Worm (Caenorhabditis elegans) whole organism, L1 larva: Measurements from ENCODE around the gene srb-11.

Source experiments
- C34B4.2 ChIP-seq: sonication (generic microtip); optimal IDR thresholded peaks from 2 replicates; lab custom pipeline; 2017; ENCODE audit warnings: mild to moderate bottlenecking, missing genetic modification characterization, missing compliant biosample characterization
- blmp-1 ChIP-seq: fragments of 150-350 bp; optimal IDR thresholded peaks from 2 replicates; lab custom pipeline; 2014; ENCODE audit warnings: missing biosample characterization, missing genetic modification characterization
- ceh-8 ChIP-seq: fragments of 200-800 bp; sonication (Bioruptor generic); optimal IDR thresholded peaks from 2 replicates; lab custom pipeline; 2018; ENCODE audit warnings: mild to moderate bottlenecking, missing genetic modification characterization, moderate library complexity, missing compliant biosample characterization
- ceh-82 ChIP-seq, 3 experiments: fragments of 150-350 bp in 1 of 3; sonication (generic microtip) in 2 of 3; optimal IDR thresholded peaks; 2 replicates each; lab custom pipeline; 2014 to 2017; ENCODE audit warnings: missing biosample characterization in 3 of 3, missing genetic modification characterization in 3 of 3
- ceh-88 ChIP-seq: fragments of 200-800 bp; sonication (Bioruptor generic); IDR thresholded peaks from 2 replicates; pipeline ENCODE4 v1.3.6; 2022; ENCODE audit warnings: missing genetic modification characterization, missing compliant biosample characterization
- ces-1 ChIP-seq: fragments of 150-350 bp; optimal IDR thresholded peaks from 2 replicates; lab custom pipeline; 2014; ENCODE audit warnings: missing biosample characterization, missing genetic modification reagents, missing genetic modification characterization
- dpl-1 ChIP-seq, 3 experiments: fragments of 150-350 bp in 2 of 3; sonication (generic microtip) in 1 of 3; optimal IDR thresholded peaks; 2 replicates each; lab custom pipeline; 2014 to 2017; ENCODE audit warnings: missing biosample characterization in 3 of 3, missing genetic modification characterization in 3 of 3, missing genetic modification reagents in 3 of 3
- efl-1 ChIP-seq, 4 experiments: fragments of 150-350 bp; optimal IDR thresholded peaks in 3 of 4; peaks in 1 of 4; 1 replicate in 1 of 4; 2 replicates in 3 of 4; lab custom pipeline; 2014; ENCODE audit warnings: missing biosample characterization in 2 of 4, missing genetic modification characterization in 2 of 4, missing genetic modification reagents in 2 of 4
- egl-13 ChIP-seq: sonication (generic microtip); optimal IDR thresholded peaks from 2 replicates; lab custom pipeline; 2016; ENCODE audit warnings: missing genotype, missing genetic modification reagents, missing genetic modification characterization, missing compliant biosample characterization
- elt-2 ChIP-seq: sonication (generic microtip); optimal IDR thresholded peaks from 2 replicates; lab custom pipeline; 2016; ENCODE audit warnings: missing genetic modification characterization, mild to moderate bottlenecking, inconsistent platforms, missing compliant biosample characterization, missing genetic modification reagents
- elt-3 ChIP-seq, 6 experiments: fragments of 150-350 bp in 1 of 6; sonication (generic microtip); optimal IDR thresholded peaks; 2 replicates each; lab custom pipeline; 2017 to 2018; ENCODE audit warnings: missing biosample characterization in 6 of 6, missing genetic modification characterization in 6 of 6, inconsistent platforms in 1 of 6
- fkh-10 ChIP-seq: sonication (generic microtip); optimal IDR thresholded peaks from 2 replicates; lab custom pipeline; 2017; ENCODE audit warnings: missing biosample characterization, missing genetic modification reagents, missing genetic modification characterization
- fkh-4 ChIP-seq: sonication (generic microtip); optimal IDR thresholded peaks from 2 replicates; lab custom pipeline; 2016; ENCODE audit warnings: missing compliant biosample characterization, missing genetic modification characterization, borderline replicate concordance
- grh-1 ChIP-seq: fragments of 200-800 bp; sonication (Bioruptor generic); IDR thresholded peaks from 2 replicates; pipeline ENCODE4 v1.3.6; 2022; ENCODE audit warnings: missing genetic modification reagents, missing genetic modification characterization, missing compliant biosample characterization
- hlh-4 ChIP-seq: sonication (generic microtip); optimal IDR thresholded peaks from 2 replicates; lab custom pipeline; 2016; ENCODE audit warnings: mild to moderate bottlenecking, missing genetic modification characterization, missing compliant biosample characterization
- irx-1 ChIP-seq: sonication (generic microtip); optimal IDR thresholded peaks from 2 replicates; lab custom pipeline; 2016; ENCODE audit warnings: missing genetic modification characterization, missing compliant biosample characterization
- isw-1 ChIP-seq: fragments of 200-800 bp; sonication (Bioruptor generic); IDR thresholded peaks from 2 replicates; pipeline ENCODE4 v1.3.6; 2022; ENCODE audit warnings: missing genetic modification characterization, missing compliant biosample characterization
- jun-1 ChIP-seq: fragments of 150-350 bp; optimal IDR thresholded peaks from 2 replicates; lab custom pipeline; 2014; ENCODE audit warnings: missing biosample characterization, missing genetic modification reagents, missing genetic modification characterization
- lin-14 ChIP-seq: fragments of 200-800 bp; sonication (Bioruptor generic); optimal IDR thresholded peaks from 2 replicates; lab custom pipeline; 2018; ENCODE audit warnings: mild to moderate bottlenecking, missing genetic modification characterization, moderate library complexity, missing compliant biosample characterization
- lin-15B ChIP-seq: fragments of 150-350 bp; sonication (generic microtip); optimal IDR thresholded peaks from 3 replicates; lab custom pipeline; 2014; ENCODE audit warnings: missing biosample characterization, missing genetic modification characterization
- lin-35 ChIP-seq, 2 experiments: fragments of 150-350 bp; optimal IDR thresholded peaks; 2 replicates each; lab custom pipeline; 2014; ENCODE audit warnings: missing biosample characterization in 2 of 2, missing genetic modification characterization in 2 of 2, missing genetic modification reagents in 2 of 2
- lin-39 ChIP-seq: fragments of 150-350 bp; optimal IDR thresholded peaks from 2 replicates; lab custom pipeline; 2014; ENCODE audit warnings: missing biosample characterization, missing genetic modification reagents, missing genetic modification characterization
- lir-3 ChIP-seq: sonication (generic microtip); optimal IDR thresholded peaks from 2 replicates; lab custom pipeline; 2016; ENCODE audit warnings: mild to moderate bottlenecking, missing genetic modification characterization, moderate library complexity, missing compliant biosample characterization; ENCODE audit not compliant: poor library complexity
- lsy-2 ChIP-seq, 2 experiments: fragments of 150-350 bp; optimal IDR thresholded peaks; 2 replicates each; lab custom pipeline; 2014; ENCODE audit warnings: missing biosample characterization in 2 of 2, missing genetic modification characterization in 2 of 2
- mdl-1 ChIP-seq, 2 experiments: fragments of 150-350 bp; optimal IDR thresholded peaks; 2 replicates each; lab custom pipeline; 2014 to 2017; ENCODE audit warnings: missing biosample characterization in 2 of 2, missing genetic modification characterization in 2 of 2, inconsistent platforms in 1 of 2
- mef-2 ChIP-seq: fragments of 150-350 bp; optimal IDR thresholded peaks from 2 replicates; lab custom pipeline; 2014; ENCODE audit warnings: missing biosample characterization, missing genetic modification characterization
- nhr-11 ChIP-seq: fragments of 150-350 bp; optimal IDR thresholded peaks from 2 replicates; lab custom pipeline; 2014; ENCODE audit warnings: missing biosample characterization, missing genetic modification characterization
- nhr-12 ChIP-seq: sonication (generic microtip); optimal IDR thresholded peaks from 2 replicates; lab custom pipeline; 2017; ENCODE audit warnings: missing biosample characterization, missing genetic modification characterization
- nhr-19 ChIP-seq: fragments of 200-800 bp; sonication (Bioruptor generic); conservative IDR thresholded peaks from 2 replicates; pipeline ENCODE4 v1.3.6; 2022; ENCODE audit warnings: missing genetic modification characterization, missing compliant biosample characterization
- nhr-20 ChIP-seq: sonication (generic microtip); optimal IDR thresholded peaks from 2 replicates; lab custom pipeline; 2016; ENCODE audit warnings: mild to moderate bottlenecking, missing genetic modification characterization, missing compliant biosample characterization
- nhr-28 ChIP-seq: fragments of 150-350 bp; optimal IDR thresholded peaks from 2 replicates; lab custom pipeline; 2014; ENCODE audit warnings: missing biosample characterization, missing genetic modification characterization
- nhr-47 ChIP-seq: sonication (generic microtip); optimal IDR thresholded peaks from 2 replicates; lab custom pipeline; 2016; ENCODE audit warnings: mild to moderate bottlenecking, missing genetic modification characterization, moderate library complexity, missing compliant biosample characterization
- nhr-76 ChIP-seq: sonication (generic microtip); optimal IDR thresholded peaks from 2 replicates; lab custom pipeline; 2017; ENCODE audit warnings: missing biosample characterization, missing genetic modification characterization
- nhr-84 ChIP-seq: sonication (generic microtip); optimal IDR thresholded peaks from 2 replicates; lab custom pipeline; 2017; ENCODE audit warnings: missing biosample characterization, missing genetic modification characterization
- nhr-85 ChIP-seq: sonication (generic microtip); peaks from one replicate; lab custom pipeline; 2016; ENCODE audit warnings: missing genetic modification characterization, inconsistent platforms, missing compliant biosample characterization
- rnt-1 ChIP-seq: sonication (generic microtip); optimal IDR thresholded peaks from 2 replicates; lab custom pipeline; 2016; ENCODE audit warnings: mild to moderate bottlenecking, missing genetic modification characterization, moderate library complexity, missing compliant biosample characterization
- snu-23 ChIP-seq: sonication (generic microtip); optimal IDR thresholded peaks from 2 replicates; lab custom pipeline; 2016; ENCODE audit warnings: missing genetic modification characterization, missing compliant biosample characterization
- sox-4 ChIP-seq: sonication (generic microtip); optimal IDR thresholded peaks from 2 replicates; lab custom pipeline; 2016; ENCODE audit warnings: missing genetic modification characterization, missing compliant biosample characterization
- sptf-1 ChIP-seq: fragments of 150-350 bp; optimal IDR thresholded peaks from 2 replicates; lab custom pipeline; 2014; ENCODE audit warnings: missing biosample characterization, missing genetic modification characterization
- sup-37 ChIP-seq: fragments of 200-800 bp; sonication (Bioruptor generic); optimal IDR thresholded peaks from 2 replicates; lab custom pipeline; 2018; ENCODE audit warnings: mild to moderate bottlenecking, missing genetic modification characterization, missing compliant biosample characterization
- tlp-1 ChIP-seq: fragments of 150-350 bp; optimal IDR thresholded peaks from 2 replicates; lab custom pipeline; 2014; ENCODE audit warnings: missing biosample characterization, missing genetic modification characterization
- unc-30 ChIP-seq: sonication (generic microtip); optimal IDR thresholded peaks from 2 replicates; lab custom pipeline; 2017; ENCODE audit warnings: missing biosample characterization, missing genetic modification characterization
- unc-62 ChIP-seq: fragments of 150-350 bp; optimal IDR thresholded peaks from 2 replicates; lab custom pipeline; 2014; ENCODE audit warnings: missing biosample characterization, missing genetic modification reagents, missing genetic modification characterization
- unc-98 ChIP-seq: fragments of 200-800 bp; sonication (Bioruptor generic); IDR thresholded peaks from 2 replicates; pipeline ENCODE4 v1.3.6; 2022; ENCODE audit warnings: missing genetic modification characterization, missing compliant biosample characterization
- vab-15 ChIP-seq: sonication (generic microtip); optimal IDR thresholded peaks from 2 replicates; lab custom pipeline; 2017; ENCODE audit warnings: missing genotype, mild to moderate bottlenecking, missing genetic modification characterization, missing compliant biosample characterization
- zag-1 ChIP-seq: fragments of 150-350 bp; optimal IDR thresholded peaks from 2 replicates; lab custom pipeline; 2014; ENCODE audit warnings: missing biosample characterization, missing genetic modification characterization
- zip-4 ChIP-seq: fragments of 200-800 bp; sonication (Bioruptor generic); optimal IDR thresholded peaks from 2 replicates; lab custom pipeline; 2018; ENCODE audit warnings: mild to moderate bottlenecking, missing genetic modification characterization, moderate library complexity, missing compliant biosample characterization

Gene srb-11

DNA sequence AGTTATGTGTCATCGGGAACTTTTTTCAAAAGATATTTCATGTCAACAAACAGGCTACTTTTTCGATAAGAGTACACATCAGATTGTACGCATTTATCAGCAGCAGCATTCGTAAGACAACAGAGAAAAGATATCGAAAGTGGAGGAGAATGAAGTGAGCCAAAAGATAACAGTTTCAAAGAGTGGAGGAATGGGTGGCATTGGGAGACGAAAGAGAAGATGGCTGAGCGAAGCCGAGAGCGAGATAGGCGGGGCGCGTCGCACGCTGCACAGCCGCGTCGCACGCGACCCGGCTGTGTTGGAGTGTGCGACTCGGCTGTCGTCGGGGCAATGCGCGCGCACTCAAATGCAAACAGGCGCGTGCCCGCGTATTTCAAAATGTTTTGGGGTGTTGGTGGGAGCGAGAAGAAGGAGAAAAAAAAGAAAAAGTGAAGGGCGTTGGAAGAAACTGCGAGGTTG, 28.6 kb downstream of the srb-11 start (continued):
- TF ChIP-seq ces-1 (GFP tag; lab: Kevin White, UChicago) (no peak), nhr-76 (tag; lab: Kevin White, UChicago) (no peak), dpl-1 (GFP tag; optimal IDR thresholded peaks at IDR 0.05; lab: Kevin White, UChicago) (peak; percentile 78 to 83 (median 78)), mef-2 (tag; lab: Kevin White, UChicago) (peak; percentile 73), nhr-19 (GFP tag; lab: Robert Waterston, UW) (peak; percentile 91), sup-37 (GFP tag; lab: Kevin White, UChicago) (peak; percentile 84), nhr-11 (tag; lab: Kevin White, UChicago) (no peak), rnt-1 (tag; lab: Kevin White, UChicago) (peak; percentile 82), nhr-84 (no peak), hlh-4 (tag; lab: Kevin White, UChicago) (no peak), fkh-10 (GFP tag; lab: Kevin White, UChicago) (peak; percentile 57), elt-2 (peak; percentile 96), blmp-1 (tag; lab: Kevin White, UChicago) (peak; percentile 82), nhr-12 (tag; lab: Kevin White, UChicago) (no peak), isw-1 (GFP tag; lab: Robert Waterston, UW) (peak; percentile 74), unc-98 (GFP tag; lab: Robert Waterston, UW) (peak; percentile 42; the same call in 1 of the 2 replicates), ceh-8 (peak; percentile 62), nhr-47 (tag; lab: Kevin White, UChicago) (peak; percentile 90), unc-30 (tag; lab: Kevin White, UChicago) (no peak), lir-3 (tag; lab: Kevin White, UChicago) (no peak), elt-3 (tag; optimal IDR thresholded peaks at IDR 0.05; lab: Kevin White, UChicago) (peak in 2 of 6 experiments; percentile 21 to 53), C34B4.2 (tag; lab: Kevin White, UChicago) (peak; percentile 11), efl-1 (optimal IDR thresholded peaks at IDR 0.05; lab: Kevin White, UChicago) (peak; percentile 61 to 83), efl-1 (GFP tag; optimal IDR thresholded peaks at IDR 0.05 in 1 of 2; lab: Kevin White, UChicago) (peak; percentile 80 to 98), jun-1 (tag; lab: Kevin White, UChicago) (peak; percentile 89), ceh-88 (GFP tag; lab: Robert Waterston, UW) (peak; percentile 76), egl-13 (tag; lab: Kevin White, UChicago) (peak; percentile 66), lin-14 (GFP tag; lab: Kevin White, UChicago) (peak; percentile 95), nhr-20 (tag; lab: Kevin White, UChicago) (peak; percentile 90), snu-23 (GFP tag; lab: Kevin White, UChicago) (peak; percentile 93), lin-15B (tag; lab: Kevin White, UChicago) (peak; percentile 69), sox-4 (no peak), unc-62 (GFP tag; lab: Kevin White, UChicago) (no peak), lin-35 (GFP tag; optimal IDR thresholded peaks at IDR 0.05; lab: Kevin White, UChicago) (peak; percentile 79 to 83), lin-39 (tag; lab: Kevin White, UChicago) (no peak), sptf-1 (no peak), irx-1 (tag; lab: Kevin White, UChicago) (peak; percentile 64), grh-1 (GFP tag; lab: Robert Waterston, UW) (peak; percentile 58), zag-1 (tag; lab: Kevin White, UChicago) (no peak), nhr-85 (tag; lab: Kevin White, UChicago) (peak; percentile 87), fkh-4 (tag; lab: Kevin White, UChicago) (peak; percentile 15), ceh-82 (tag; optimal IDR thresholded peaks at IDR 0.05; lab: Kevin White, UChicago) (peak; percentile 78 to 92 (median 83)), vab-15 (tag; lab: Kevin White, UChicago) (no peak), zip-4 (GFP tag; lab: Kevin White, UChicago) (peak; percentile 55), tlp-1 (tag; lab: Kevin White, UChicago) (no peak), mdl-1 (tag; optimal IDR thresholded peaks at IDR 0.05; lab: Kevin White, UChicago) (peak; percentile 22 to 89), nhr-28 (no peak), lsy-2 (tag; optimal IDR thresholded peaks at IDR 0.05; lab: Kevin White, UChicago) (peak; percentile 80 to 84)
